Fruit fly (Drosophila melanogaster): ENCODE measurements around the gene 14-3-3epsilon.

- TF ChIP-seq ss (GFP tag; optimal IDR thresholded peaks at IDR 0.05) (no peak), eg (GFP tag; IDR thresholded peaks at IDR 0.05) (no peak), topi (GFP tag; optimal IDR thresholded peaks at IDR 0.05) (no peak), Gug (GFP tag; IDR thresholded peaks at IDR 0.05) (no peak)
These were observed 43.0 kb upstream of the 14-3-3epsilon start, which contains the start of the genes Ssdp and CG7985 for dm6 chr3R:18199177-18199884.

All from whole organism, prepupa.